Fruit fly (Drosophila melanogaster): ENCODE data around the gene atms.

DNA sequence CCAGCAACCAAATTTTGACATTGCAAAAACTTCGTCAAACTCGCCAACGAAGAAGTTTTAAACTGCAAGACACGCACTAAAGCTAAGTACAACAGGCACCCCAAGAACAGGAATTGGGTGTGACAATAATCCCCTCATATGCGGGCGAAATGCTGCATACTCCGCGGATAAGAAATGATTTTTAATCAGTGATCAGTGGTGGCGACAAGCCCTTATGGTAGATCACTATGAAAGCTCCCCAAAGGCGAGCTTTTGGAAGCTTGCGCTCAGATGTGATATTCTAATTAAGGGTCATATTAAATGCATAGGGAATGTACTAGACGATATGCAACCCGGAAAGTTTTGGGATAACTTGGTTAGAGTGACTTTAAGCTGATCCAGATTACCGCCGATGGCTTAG lies 32.2 kb upstream of the atms start:
- TF ChIP-seq h (GFP tag; optimal IDR thresholded peaks at IDR 0.05) (no peak), rgr (GFP tag; optimal IDR thresholded peaks at IDR 0.05) (no peak), psq (GFP tag; optimal IDR thresholded peaks at IDR 0.05) (no peak), N (GFP tag; optimal IDR thresholded peaks at IDR 0.05) (no peak), Hnf4 (GFP tag; optimal IDR thresholded peaks at IDR 0.05) (no peak), CG9705 (GFP tag; optimal IDR thresholded peaks at IDR 0.05) (no peak), CrebA (GFP tag; optimal IDR thresholded peaks at IDR 0.05; ENCODE audit: borderline replicate concordance) (no peak), Vsx2 (GFP tag; optimal IDR thresholded peaks at IDR 0.05; ENCODE audit: partially characterized antibody) (no peak), dl (GFP tag; optimal IDR thresholded peaks at IDR 0.05; ENCODE audit: insufficient read depth in 1 of 2, partially characterized antibody in 2 of 2) (no peak), Dfd (GFP tag; optimal IDR thresholded peaks at IDR 0.05) (no peak), fru (GFP tag; optimal IDR thresholded peaks at IDR 0.05) (no peak), Hr78 (GFP tag; optimal IDR thresholded peaks at IDR 0.05) (no peak), Myc (optimal IDR thresholded peaks at IDR 0.05) (no peak)
